Fruit fly (Drosophila melanogaster): Measurements from ENCODE around the gene CG13801.

DNA sequence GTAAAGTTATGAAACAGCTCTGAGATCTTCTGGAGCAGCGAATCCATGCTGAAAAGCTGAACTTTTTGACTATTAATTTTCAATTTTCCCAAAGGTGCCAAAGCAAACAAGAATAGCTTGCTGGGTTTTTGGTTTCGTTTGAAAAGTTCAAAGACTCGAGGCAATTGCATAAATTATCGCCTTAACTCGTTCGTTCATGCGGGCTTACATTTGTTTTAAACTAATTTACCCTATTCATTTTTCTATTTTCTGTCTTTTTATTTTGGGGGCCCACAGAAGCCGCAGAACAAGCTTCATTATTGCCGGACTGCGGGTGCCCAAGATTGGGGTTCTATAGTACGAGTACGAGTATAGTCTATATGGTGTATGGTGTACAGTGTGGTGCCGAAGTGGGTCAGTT lies 30.5 kb downstream of the CG13801 start, which contains the start of the genes CG32298 and CG32299:
- TF ChIP-seq CG8478 (optimal IDR thresholded peaks at IDR 0.05): no peak
- no peak for TF ChIP-seq CTCF (optimal IDR thresholded peaks at IDR 0.05)

All from S2 (cell line).